Worm (Caenorhabditis elegans) whole organism, early embryonic: ENCODE measurements around the gene srh-251.

Experiments
- B0310.2 ChIP-seq: sonication (generic microtip); optimal IDR thresholded peaks from 2 replicates; lab custom pipeline; 2016; ENCODE audit warnings: mild to moderate bottlenecking, missing genetic modification characterization, missing compliant biosample characterization
- F13C5.2 ChIP-seq: sonication (generic microtip); optimal IDR thresholded peaks from 2 replicates; lab custom pipeline; 2017; ENCODE audit warnings: mild to moderate bottlenecking, missing genetic modification characterization, inconsistent platforms, missing compliant biosample characterization
- ama-1 ChIP-seq: fragments of 150-350 bp; optimal IDR thresholded peaks from 2 replicates; lab custom pipeline; 2014
- ets-7 ChIP-seq: sonication (generic microtip); optimal IDR thresholded peaks from 2 replicates; lab custom pipeline; 2016; ENCODE audit warnings: missing genotype, missing genetic modification characterization, missing compliant biosample characterization
- flt-1 ChIP-seq: fragments of 200-800 bp; sonication (Bioruptor generic); IDR thresholded peaks from 2 replicates; pipeline ENCODE4 v1.3.6; 2022; ENCODE audit warnings: missing genetic modification characterization, missing compliant biosample characterization
- hmbx-1 ChIP-seq: sonication (generic microtip); optimal IDR thresholded peaks from 2 replicates; lab custom pipeline; 2016; ENCODE audit warnings: mild to moderate bottlenecking, missing genetic modification characterization, missing compliant biosample characterization
- hmg-4 ChIP-seq: fragments of 200-800 bp; sonication (Bioruptor generic); optimal IDR thresholded peaks from 2 replicates; lab custom pipeline; 2018; ENCODE audit warnings: mild to moderate bottlenecking, missing genetic modification characterization, missing compliant biosample characterization
- scrt-1 ChIP-seq: fragments of 200-800 bp; sonication (Bioruptor generic); IDR thresholded peaks from 2 replicates; pipeline ENCODE4 v1.3.6; 2022; ENCODE audit warnings: missing genetic modification characterization, missing compliant biosample characterization

DNA sequence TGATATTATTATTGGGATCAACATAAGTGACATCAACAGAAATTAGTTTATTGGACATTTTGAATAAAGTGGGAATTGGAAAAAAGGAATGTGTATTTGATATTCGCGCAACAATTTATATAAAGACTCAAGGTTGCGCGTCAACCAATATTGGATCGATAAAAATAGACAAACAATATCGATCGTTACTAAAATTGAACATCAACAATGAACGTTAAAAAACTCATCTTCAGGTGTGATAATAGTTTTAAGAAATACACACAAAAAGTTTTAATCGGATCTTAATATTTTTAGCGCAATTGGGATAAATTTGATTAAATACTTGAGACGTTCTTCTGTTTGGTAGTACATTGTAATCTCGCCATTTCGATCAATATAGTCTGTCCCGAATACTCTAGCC lies 43.9 kb upstream of the srh-251 start, which contains the start of gene fbxa-104:
- TF ChIP-seq ama-1 (lab: Kevin White, UChicago) = no peak
- no peak for TF ChIP-seq hmbx-1 (tag; lab: Kevin White, UChicago)
- TF ChIP-seq F13C5.2 = no peak
- TF ChIP-seq ets-7 (tag; lab: Kevin White, UChicago) = no peak
- no peak for TF ChIP-seq scrt-1 (GFP tag; lab: Robert Waterston, UW)
- no peak for TF ChIP-seq hmg-4 (GFP tag; lab: Kevin White, UChicago)
- TF ChIP-seq B0310.2 (tag; lab: Kevin White, UChicago) = no peak
- TF ChIP-seq flt-1 = no peak
